Fruit fly (Drosophila melanogaster): ENCODE measurements around the gene CG31673.

The CG31673 gene

DNA sequence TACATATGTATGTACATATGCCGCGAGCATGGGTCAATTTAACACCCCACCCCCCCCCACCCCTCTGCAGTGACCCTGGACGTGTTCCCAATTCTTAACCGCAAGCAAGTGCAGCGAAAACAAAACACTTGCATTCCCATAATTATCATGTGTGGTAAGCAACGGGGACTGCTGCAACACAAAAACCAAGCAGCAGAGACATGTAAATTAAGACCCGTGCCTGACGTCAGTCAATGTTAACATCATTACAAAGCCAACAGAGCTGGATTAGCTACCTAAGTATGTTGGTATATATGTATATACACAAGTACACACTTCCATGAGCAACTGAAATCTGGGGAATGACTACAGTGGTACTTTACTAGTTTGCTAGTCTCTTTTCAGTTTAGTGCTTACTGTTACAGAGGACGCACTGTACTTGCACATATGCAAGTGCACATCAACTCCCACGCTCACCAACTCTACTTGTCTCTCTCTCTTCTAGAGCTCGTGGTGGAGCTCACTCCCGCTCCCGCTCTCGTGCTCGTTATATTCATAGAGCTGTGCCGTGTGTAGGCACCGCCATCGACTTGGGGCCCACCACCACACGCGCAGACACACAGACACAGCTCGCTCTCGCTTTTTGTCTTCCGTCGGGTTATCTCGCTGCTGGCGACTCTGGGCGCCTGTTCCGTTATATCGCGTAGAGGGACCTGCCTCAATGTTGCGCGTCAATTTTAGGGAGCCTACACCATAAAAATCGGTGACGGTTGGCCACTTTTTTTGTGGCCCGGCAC, 8.0 kb upstream of the CG31673 start (continued):
- TF ChIP-seq CG4707 (GFP tag; optimal IDR thresholded peaks at IDR 0.05) = no peak
- peak; percentile 91 for TF ChIP-seq CG6175 (GFP tag; IDR thresholded peaks at IDR 0.05)
- TF ChIP-seq ftz-f1 (GFP tag; optimal IDR thresholded peaks at IDR 0.05) = peak; percentile 76
- no peak for TF ChIP-seq Ets97D (GFP tag; optimal IDR thresholded peaks at IDR 0.05)
- TF ChIP-seq Fer1 (GFP tag; optimal IDR thresholded peaks at IDR 0.05) = peak; percentile 56
- no peak for TF ChIP-seq CG17829 (tag; optimal IDR thresholded peaks at IDR 0.05)
- TF ChIP-seq Asciz (GFP tag; optimal IDR thresholded peaks at IDR 0.05) = no peak
- TF ChIP-seq row (GFP tag; IDR thresholded peaks at IDR 0.05) = peak; percentile 7; the same call in 1 of the 3 replicates
- TF ChIP-seq CG2129 (GFP tag; IDR thresholded peaks at IDR 0.05; ENCODE audit: partially characterized antibody) = no peak
- peak; percentile 53; the same call in 1 of the 2 replicates for TF ChIP-seq sna (GFP tag; IDR thresholded peaks at IDR 0.05; ENCODE audit: partially characterized antibody)
- TF ChIP-seq HLH3B (GFP tag; IDR thresholded peaks at IDR 0.05) = no peak
- TF ChIP-seq Pdp1 (GFP tag; optimal IDR thresholded peaks at IDR 0.05) = peak in 1 of 2 experiments; percentile 25
- TF ChIP-seq CG8089 (GFP tag; optimal IDR thresholded peaks at IDR 0.05) = no peak
- no peak for TF ChIP-seq NFAT (GFP tag; IDR thresholded peaks at IDR 0.05)
- no peak for TF ChIP-seq CG14014 (GFP tag; IDR thresholded peaks at IDR 0.05)
- no peak for TF ChIP-seq Sry-β (GFP tag; optimal IDR thresholded peaks at IDR 0.05)
- TF ChIP-seq D (optimal IDR thresholded peaks at IDR 0.05) = no peak
- TF ChIP-seq D (GFP tag; optimal IDR thresholded peaks at IDR 0.05) = no peak
- peak; percentile 87 for TF ChIP-seq sens (GFP tag)
- no peak for TF ChIP-seq CG30020 (tag; optimal IDR thresholded peaks at IDR 0.05)
- TF ChIP-seq ranshi (GFP tag; IDR thresholded peaks at IDR 0.05) = no peak
- TF ChIP-seq CG4282 (GFP tag; optimal IDR thresholded peaks at IDR 0.05) = no peak
- no peak for TF ChIP-seq ro (GFP tag; IDR thresholded peaks at IDR 0.05)
- no peak for TF ChIP-seq H15 (GFP tag; IDR thresholded peaks at IDR 0.05)
- TF ChIP-seq oc (tag; optimal IDR thresholded peaks at IDR 0.05) = no peak
- peak; percentile 5 for TF ChIP-seq phol (tag; optimal IDR thresholded peaks at IDR 0.05)
- no peak for TF ChIP-seq CG10274 (GFP tag; optimal IDR thresholded peaks at IDR 0.05)
- TF ChIP-seq CG16779 (GFP tag; IDR thresholded peaks at IDR 0.05) = 0 out of 2 replicates have a peak, but pooled peaks have one; percentile 24
- no peak for TF ChIP-seq YL-1 (GFP tag; optimal IDR thresholded peaks at IDR 0.05)
- no peak for TF ChIP-seq Nf-YA (GFP tag; IDR thresholded peaks at IDR 0.05)
- no peak for TF ChIP-seq CG1602 (GFP tag; optimal IDR thresholded peaks at IDR 0.05)
- no peak for TF ChIP-seq Ravus (GFP tag; IDR thresholded peaks at IDR 0.05)
- TF ChIP-seq otp (GFP tag; IDR thresholded peaks at IDR 0.05) = peak; percentile 47; the same call in 1 of the 3 replicates
- TF ChIP-seq CG34376 (GFP tag; optimal IDR thresholded peaks at IDR 0.05) = peak; percentile 39
- no peak for TF ChIP-seq Dad (GFP tag; optimal IDR thresholded peaks at IDR 0.05)
- TF ChIP-seq D19A (tag; optimal IDR thresholded peaks at IDR 0.05) = no peak
- no peak for TF ChIP-seq Abd-B (GFP tag; optimal IDR thresholded peaks at IDR 0.05)
- peak; percentile 22; the same call in 1 of the 2 replicates for TF ChIP-seq E2f2 (GFP tag; IDR thresholded peaks at IDR 0.05)
- no peak for TF ChIP-seq cad (GFP tag; optimal IDR thresholded peaks at IDR 0.05)
- TF ChIP-seq CG9876 (GFP tag; optimal IDR thresholded peaks at IDR 0.05) = no peak
- TF ChIP-seq Usf (GFP tag; optimal IDR thresholded peaks at IDR 0.05) = no peak
- TF ChIP-seq CG1529 (GFP tag; optimal IDR thresholded peaks at IDR 0.05) = no peak
- no peak for TF ChIP-seq dm (GFP tag; optimal IDR thresholded peaks at IDR 0.05)
- peak; percentile 92 for TF ChIP-seq CG11504 (tag; optimal IDR thresholded peaks at IDR 0.05)
- no peak for TF ChIP-seq CG11398 (GFP tag; optimal IDR thresholded peaks at IDR 0.05)
- no peak for TF ChIP-seq Dip3 (GFP tag; optimal IDR thresholded peaks at IDR 0.05)
- TF ChIP-seq CG11247 (GFP tag; IDR thresholded peaks at IDR 0.05) = no peak
- no peak for TF ChIP-seq Scr (GFP tag; IDR thresholded peaks at IDR 0.05; ENCODE audit: partially characterized antibody)
- no peak for TF ChIP-seq CG4820 (GFP tag; optimal IDR thresholded peaks at IDR 0.05)
- peak; percentile 67 for TF ChIP-seq bbx (GFP tag; IDR thresholded peaks at IDR 0.05; ENCODE audit: partially characterized antibody)
- TF ChIP-seq slbo (GFP tag; IDR thresholded peaks at IDR 0.05) = no peak

All from whole organism, embryonic.